Worm (Caenorhabditis elegans) whole organism, L4 larva: ENCODE results near the gene phb-2.
A peak's percentile ranks its signal among the peaks of the same experiment; 100 is the strongest.

Experiments
- D1046.2 ChIP-seq: fragments of 200-800 bp; sonication (Bioruptor generic); IDR thresholded peaks from 2 replicates; pipeline ENCODE4 v1.3.6; 2022; ENCODE audit warnings: missing genetic modification characterization, missing compliant biosample characterization
- F37D6.2 ChIP-seq: sonication (generic microtip); optimal IDR thresholded peaks from 2 replicates; lab custom pipeline; 2016; ENCODE audit warnings: mild to moderate bottlenecking, missing genetic modification characterization, missing compliant biosample characterization
- Y105C5A.15 ChIP-seq: fragments of 200-800 bp; sonication (Bioruptor generic); IDR thresholded peaks from 2 replicates; pipeline ENCODE4 v1.3.6; 2022; ENCODE audit warnings: missing genetic modification characterization, missing compliant biosample characterization
- aha-1 ChIP-seq: fragments of 150-350 bp; peaks from one replicate; lab custom pipeline; 2014; ENCODE audit warnings: missing biosample characterization, missing genetic modification characterization
- arid-1 ChIP-seq: fragments of 200-800 bp; sonication (Bioruptor generic); conservative IDR thresholded peaks from 2 replicates; pipeline ENCODE4 v1.3.6; 2022; ENCODE audit warnings: missing genetic modification reagents, missing genetic modification characterization, missing compliant biosample characterization
- ceh-44 ChIP-seq: fragments of 200-800 bp; sonication (Bioruptor generic); IDR thresholded peaks from 2 replicates; pipeline ENCODE4 v1.3.6; 2022; ENCODE audit warnings: missing genetic modification reagents, missing genetic modification characterization, missing compliant biosample characterization
- ceh-62 ChIP-seq: sonication (generic microtip); optimal IDR thresholded peaks from 2 replicates; lab custom pipeline; 2017; ENCODE audit warnings: missing biosample characterization, missing genetic modification characterization
- ces-1 ChIP-seq: fragments of 150-350 bp; sonication (generic microtip); optimal IDR thresholded peaks from 4 replicates; lab custom pipeline; 2014; ENCODE audit warnings: missing biosample characterization, missing genetic modification reagents, missing genetic modification characterization
- daf-16 ChIP-seq, 3 experiments: sonication (generic microtip); optimal IDR thresholded peaks; 2 replicates each; lab custom pipeline; 2016 to 2017; ENCODE audit warnings: missing genetic modification characterization in 3 of 3, missing genetic modification reagents in 3 of 3, mild to moderate bottlenecking in 2 of 3, missing compliant biosample characterization in 2 of 3, missing biosample characterization in 1 of 3, moderate library complexity in 1 of 3
- daf-19 ChIP-seq: fragments of 200-800 bp; sonication (Bioruptor generic); conservative IDR thresholded peaks from 2 replicates; pipeline ENCODE4 v1.3.6; 2022; ENCODE audit warnings: missing genetic modification characterization, missing compliant biosample characterization
- daf-8 ChIP-seq: fragments of 200-800 bp; sonication (Bioruptor generic); IDR thresholded peaks from 2 replicates; pipeline ENCODE4 v1.3.6; 2022; ENCODE audit warnings: missing genetic modification characterization, missing compliant biosample characterization
- dmd-6 ChIP-seq: fragments of 200-800 bp; sonication (Bioruptor generic); IDR thresholded peaks from 2 replicates; pipeline ENCODE4 v1.3.6; 2022; ENCODE audit warnings: missing genetic modification reagents, missing genetic modification characterization, missing compliant biosample characterization
- dve-1 ChIP-seq: sonication (generic microtip); optimal IDR thresholded peaks from 2 replicates; lab custom pipeline; 2017; ENCODE audit warnings: antibody characterized with exemption, mild to moderate bottlenecking, missing genetic modification characterization, missing compliant biosample characterization; ENCODE audit not compliant: insufficient read depth
- fkh-10 ChIP-seq: fragments of 150-350 bp; optimal IDR thresholded peaks from 2 replicates; lab custom pipeline; 2014; ENCODE audit warnings: missing biosample characterization, missing genetic modification reagents, missing genetic modification characterization
- hlh-11 ChIP-seq: fragments of 200-800 bp; sonication (Bioruptor generic); optimal IDR thresholded peaks from 2 replicates; lab custom pipeline; 2018; ENCODE audit warnings: mild to moderate bottlenecking, missing genetic modification characterization, missing compliant biosample characterization
- hlh-30 ChIP-seq: sonication (generic microtip); optimal IDR thresholded peaks from 2 replicates; lab custom pipeline; 2017; ENCODE audit warnings: antibody characterized with exemption, mild to moderate bottlenecking, missing genetic modification characterization, missing compliant biosample characterization; ENCODE audit not compliant: insufficient read depth
- lin-1 ChIP-seq: fragments of 200-800 bp; sonication (Bioruptor generic); IDR thresholded peaks from 2 replicates; pipeline ENCODE4 v1.3.6; 2022; ENCODE audit warnings: missing genetic modification reagents, missing genetic modification characterization, missing compliant biosample characterization
- lin-15B ChIP-seq: fragments of 150-350 bp; sonication (generic microtip); optimal IDR thresholded peaks from 3 replicates; lab custom pipeline; 2014; ENCODE audit warnings: missing biosample characterization, missing genetic modification characterization
- lin-29 ChIP-seq: fragments of 200-800 bp; sonication (Bioruptor generic); IDR thresholded peaks from 2 replicates; pipeline ENCODE4 v1.3.6; 2022; ENCODE audit warnings: missing genetic modification reagents, missing genetic modification characterization, missing compliant biosample characterization
- madf-5 ChIP-seq, 2 experiments: fragments of 200-800 bp; sonication (Bioruptor generic); IDR thresholded peaks; 2 replicates each; pipeline ENCODE4 v1.3.6; 2022; ENCODE audit warnings: missing compliant biosample characterization in 2 of 2, missing genetic modification characterization in 2 of 2
- mep-1 ChIP-seq: fragments of 150-350 bp; sonication (generic microtip); optimal IDR thresholded peaks from 3 replicates; lab custom pipeline; 2014; ENCODE audit warnings: missing biosample characterization, missing genetic modification characterization
- mes-2 ChIP-seq: sonication (generic microtip); optimal IDR thresholded peaks from 2 replicates; lab custom pipeline; 2016; ENCODE audit warnings: missing genotype, mild to moderate bottlenecking, missing genetic modification characterization, missing compliant biosample characterization; ENCODE audit not compliant: poor library complexity, severe bottlenecking
- mxl-3 ChIP-seq: fragments of 200-800 bp; sonication (Bioruptor generic); optimal IDR thresholded peaks from 2 replicates; lab custom pipeline; 2018; ENCODE audit warnings: mild to moderate bottlenecking, missing genetic modification characterization, missing compliant biosample characterization
- nhr-10 ChIP-seq: fragments of 150-350 bp; optimal IDR thresholded peaks from 2 replicates; lab custom pipeline; 2014; ENCODE audit warnings: missing biosample characterization, missing genetic modification characterization
- nhr-102 ChIP-seq: sonication (generic microtip); optimal IDR thresholded peaks from 2 replicates; lab custom pipeline; 2016; ENCODE audit warnings: mild to moderate bottlenecking, missing genetic modification characterization, moderate library complexity, missing compliant biosample characterization
- nhr-237 ChIP-seq: sonication (generic microtip); optimal IDR thresholded peaks from 2 replicates; lab custom pipeline; 2017; ENCODE audit warnings: missing biosample characterization, missing genetic modification characterization
- nhr-28 ChIP-seq: fragments of 150-350 bp; optimal IDR thresholded peaks from 2 replicates; lab custom pipeline; 2014; ENCODE audit warnings: missing biosample characterization, missing genetic modification characterization
- nhr-41 ChIP-seq: fragments of 200-800 bp; sonication (Bioruptor generic); IDR thresholded peaks from 2 replicates; pipeline ENCODE4 v1.3.6; 2022; ENCODE audit warnings: missing genetic modification reagents, missing genetic modification characterization, missing compliant biosample characterization
- nhr-42 ChIP-seq: fragments of 200-800 bp; sonication (Bioruptor generic); IDR thresholded peaks from 2 replicates; pipeline ENCODE4 v1.3.6; 2022; ENCODE audit warnings: missing genetic modification characterization, missing compliant biosample characterization
- nhr-48 ChIP-seq: sonication (generic microtip); optimal IDR thresholded peaks from 2 replicates; lab custom pipeline; 2016; ENCODE audit warnings: mild to moderate bottlenecking, missing genetic modification characterization, missing compliant biosample characterization
- nhr-77 ChIP-seq: fragments of 150-350 bp; optimal IDR thresholded peaks from 2 replicates; lab custom pipeline; 2014; ENCODE audit warnings: missing biosample characterization, missing genetic modification characterization
- snpc-4 ChIP-seq: fragments of 150-350 bp; optimal IDR thresholded peaks from 2 replicates; lab custom pipeline; 2014; ENCODE audit warnings: missing biosample characterization, missing genetic modification characterization
- spr-1 ChIP-seq: sonication (generic microtip); optimal IDR thresholded peaks from 2 replicates; lab custom pipeline; 2016; ENCODE audit warnings: mild to moderate bottlenecking, missing genetic modification characterization, missing compliant biosample characterization
- unc-130 ChIP-seq: sonication (generic microtip); optimal IDR thresholded peaks from 2 replicates; lab custom pipeline; 2016; ENCODE audit warnings: missing genetic modification reagents, missing genetic modification characterization, missing compliant biosample characterization
- unc-39 ChIP-seq: sonication (generic microtip); optimal IDR thresholded peaks from 2 replicates; lab custom pipeline; 2017; ENCODE audit warnings: missing biosample characterization, missing genetic modification characterization
- zfp-3 ChIP-seq: fragments of 200-800 bp; sonication (Bioruptor generic); conservative IDR thresholded peaks from 2 replicates; pipeline ENCODE4 v1.3.6; 2022; ENCODE audit warnings: missing genetic modification reagents, missing genetic modification characterization, missing compliant biosample characterization
- zip-11 ChIP-seq: fragments of 200-800 bp; sonication (Bioruptor generic); IDR thresholded peaks from 2 replicates; pipeline ENCODE4 v1.3.6; 2022; ENCODE audit warnings: missing genetic modification characterization, missing compliant biosample characterization
- zip-2 ChIP-seq: fragments of 150-350 bp; optimal IDR thresholded peaks from 2 replicates; lab custom pipeline; 2014; ENCODE audit warnings: missing biosample characterization, missing genetic modification characterization

Gene phb-2

DNA sequence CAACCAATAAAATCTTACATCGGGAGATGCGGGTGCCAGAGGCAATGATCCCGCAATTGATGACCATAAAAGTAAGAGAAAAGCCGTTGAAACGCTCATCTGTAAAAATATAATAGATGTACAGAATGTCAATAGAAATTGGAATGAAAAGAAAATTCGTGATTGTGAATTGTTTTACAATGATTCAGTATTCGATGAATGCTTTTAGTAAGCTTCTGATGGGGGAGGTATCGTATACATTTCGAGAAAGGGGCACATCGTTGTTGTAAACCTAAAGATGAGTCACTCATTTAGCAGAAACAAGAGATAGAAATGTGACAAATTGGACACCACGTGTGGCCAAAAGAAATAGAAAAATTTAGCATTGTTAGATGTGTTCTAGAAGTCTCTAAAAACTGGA lies 28.7 kb upstream of the phb-2 start, which contains the start of gene C30B5.6:
C30B5.6 (minus strand) TSS at position 101 of the 400 bp plus-strand sequence.
- TF ChIP-seq zfp-3 (no peak), aha-1 (tag; lab: Kevin White, UChicago) (peak; percentile 29), spr-1 (tag; lab: Kevin White, UChicago) (no peak), zip-2 (tag; lab: Kevin White, UChicago) (no peak)
- TF ChIP-seq, all 104 proteins: peak for 1

DNA sequence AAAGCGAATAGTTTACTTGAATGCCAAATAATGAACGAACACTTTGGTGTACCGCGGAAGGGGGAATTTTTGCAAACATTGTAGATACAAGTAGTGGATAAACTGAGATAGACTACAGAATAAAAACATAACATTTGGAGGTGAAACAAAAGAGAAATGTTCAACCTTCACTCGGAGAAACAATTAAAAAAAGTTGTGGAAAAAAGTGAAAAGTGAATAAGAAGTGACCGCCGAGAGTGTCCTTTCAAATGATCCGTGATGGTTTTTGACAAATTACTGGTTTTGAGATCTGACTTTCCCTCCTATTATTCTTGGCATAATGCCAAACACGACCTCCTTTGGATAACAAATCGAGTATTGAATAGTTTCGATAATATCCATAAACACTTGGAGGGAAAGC lies 27.5 kb upstream of the phb-2 start:
- TF ChIP-seq daf-8 (GFP tag; lab: Robert Waterston, UW) (no peak), unc-130 (GFP tag; lab: Kevin White, UChicago) (no peak), nhr-237 (no peak), madf-5 (GFP tag; IDR thresholded peaks at IDR 0.05; lab: Robert Waterston, UW) (no peak), nhr-41 (GFP tag; lab: Robert Waterston, UW) (no peak), lin-1 (GFP tag; lab: Robert Waterston, UW) (no peak), D1046.2 (no peak), nhr-42 (GFP tag; lab: Robert Waterston, UW) (no peak), nhr-10 (tag; lab: Kevin White, UChicago) (no peak)

ce11 chrII:6226995-6227394 lies 24.2 kb upstream of the phb-2 start, which contains the start of gene srsy-2:
Gene srsy-2, minus strand, starts transcription at chrII:6227095.
- TF ChIP-seq daf-19 (GFP tag; lab: Robert Waterston, UW) (no peak), fkh-10 (GFP tag; lab: Kevin White, UChicago) (peak; percentile 32), mxl-3 (GFP tag; lab: Kevin White, UChicago) (no peak), aha-1 (tag; lab: Kevin White, UChicago) (peak; percentile 28), unc-39 (no peak)

- TF ChIP-seq lin-15B (tag; lab: Kevin White, UChicago) (no peak), ces-1 (GFP tag; lab: Kevin White, UChicago) (peak; percentile 26)
Observed at ce11 chrII:6230116-6230515, 21.1 kb upstream of the phb-2 start.

DNA sequence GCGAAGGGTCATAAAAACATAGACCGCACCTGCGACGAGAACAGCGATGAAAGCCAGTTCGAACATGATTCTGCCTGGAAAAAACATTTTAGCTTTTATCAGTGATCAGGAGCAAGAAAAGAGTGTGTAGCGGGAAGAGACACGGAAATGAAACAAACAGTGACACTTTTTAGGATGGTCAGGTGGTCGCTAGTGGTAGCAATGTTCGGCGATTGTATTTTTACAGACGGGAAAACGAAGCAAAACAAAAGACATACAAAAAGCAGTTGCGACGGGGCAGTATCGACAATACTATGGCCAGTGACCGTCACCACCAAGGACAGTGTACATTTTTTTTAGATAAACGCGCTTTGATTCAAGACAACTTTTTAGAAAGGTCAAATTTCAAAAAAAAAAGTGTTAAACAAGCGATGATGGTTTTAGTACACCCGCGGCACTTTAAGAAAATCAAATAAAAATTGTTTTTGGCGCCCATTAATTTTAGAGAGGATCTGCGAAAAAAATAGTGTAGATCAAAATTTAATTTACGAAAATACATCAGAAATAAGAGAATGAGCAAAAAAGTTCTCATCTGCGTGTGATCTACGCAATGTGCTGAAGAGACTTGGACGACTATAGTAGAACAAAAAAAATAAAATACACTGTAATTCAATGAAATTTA lies 15.6 kb upstream of the phb-2 start, which contains the start of gene T24H7.9:
T24H7.9 (minus strand) TSS at position 74 of the 661 bp plus-strand sequence.
- TF ChIP-seq daf-8 (GFP tag; lab: Robert Waterston, UW) (no peak), F37D6.2 (tag; lab: Kevin White, UChicago) (no peak), nhr-102 (tag; lab: Kevin White, UChicago) (no peak), hlh-30 (peak; percentile 66), ceh-44 (GFP tag; lab: Robert Waterston, UW) (no peak), unc-39 (no peak), dve-1 (tag; lab: Kevin White, UChicago) (peak; percentile 61), lin-1 (GFP tag; lab: Robert Waterston, UW) (0 out of 2 replicates have a peak, but pooled peaks have one; percentile 41), mep-1 (tag; lab: Kevin White, UChicago) (peak; percentile 8), hlh-11 (peak; percentile 68), nhr-28 (tag; lab: Kevin White, UChicago) (peak; percentile 31), snpc-4 (tag; lab: Kevin White, UChicago) (no peak), dmd-6 (GFP tag; lab: Robert Waterston, UW) (peak; percentile 37; the same call in 1 of the 2 replicates), lin-29 (GFP tag; lab: Robert Waterston, UW) (peak; percentile 43; the same call in 1 of the 2 replicates), aha-1 (tag; lab: Kevin White, UChicago) (peak; percentile 68), Y105C5A.15 (GFP tag; lab: Robert Waterston, UW) (no peak), nhr-77 (tag; lab: Kevin White, UChicago) (no peak), nhr-48 (tag; lab: Kevin White, UChicago) (no peak), D1046.2 (no peak), zip-11 (GFP tag; lab: Robert Waterston, UW) (no peak), daf-16 (GFP tag; optimal IDR thresholded peaks at IDR 0.05; lab: Kevin White, UChicago) (no peak), daf-16 (tag; optimal IDR thresholded peaks at IDR 0.05; lab: Kevin White, UChicago) (peak; percentile 60), arid-1 (GFP tag; lab: Robert Waterston, UW) (no peak), mes-2 (tag; lab: Kevin White, UChicago) (peak; percentile 23), ceh-62 (no peak)
- TF ChIP-seq, all 104 proteins: peak for 11
